Worm (Caenorhabditis elegans) whole organism, mixed stage, embryonic: ENCODE data around the gene btb-6.

Experiments
- bed-3 ChIP-seq: fragments of 200-800 bp; sonication (Bioruptor generic); optimal IDR thresholded peaks from 3 replicates; lab custom pipeline; 2018; ENCODE audit warnings: mild to moderate bottlenecking, missing genetic modification characterization, moderate library complexity, missing compliant biosample characterization
- blmp-1 ChIP-seq: fragments of 150-350 bp; optimal IDR thresholded peaks from 2 replicates; lab custom pipeline; 2014; ENCODE audit warnings: missing biosample characterization, missing genetic modification characterization
- ceh-43 ChIP-seq: fragments of 200-800 bp; sonication (Bioruptor generic); optimal IDR thresholded peaks from 2 replicates; lab custom pipeline; 2018; ENCODE audit warnings: mild to moderate bottlenecking, missing genetic modification characterization, moderate library complexity, missing compliant biosample characterization
- ceh-83 ChIP-seq: fragments of 200-800 bp; sonication (Bioruptor generic); optimal IDR thresholded peaks from 2 replicates; lab custom pipeline; 2018; ENCODE audit warnings: mild to moderate bottlenecking, missing genetic modification characterization, missing compliant biosample characterization
- cnd-1 ChIP-seq: fragments of 200-800 bp; sonication (Bioruptor generic); optimal IDR thresholded peaks from 2 replicates; lab custom pipeline; 2018; ENCODE audit warnings: mild to moderate bottlenecking, missing genetic modification characterization, missing compliant biosample characterization
- drap-1 ChIP-seq: fragments of 200-800 bp; sonication (Bioruptor generic); optimal IDR thresholded peaks from 3 replicates; lab custom pipeline; 2018; ENCODE audit warnings: mild to moderate bottlenecking, missing genetic modification characterization, missing compliant biosample characterization
- elt-1 ChIP-seq: sonication (generic microtip); optimal IDR thresholded peaks from 2 replicates; lab custom pipeline; 2017; ENCODE audit warnings: missing genetic modification characterization, mild to moderate bottlenecking, missing compliant biosample characterization, antibody characterized with exemption, moderate library complexity, borderline replicate concordance; ENCODE audit not compliant: insufficient read depth
- hlh-1 ChIP-seq: fragments of 150-350 bp; optimal IDR thresholded peaks from 2 replicates; lab custom pipeline; 2014; ENCODE audit warnings: missing biosample characterization, missing genetic modification reagents, missing genetic modification characterization
- lin-13 ChIP-seq: fragments of 150-350 bp; optimal IDR thresholded peaks from 2 replicates; lab custom pipeline; 2014; ENCODE audit warnings: missing biosample characterization, missing genetic modification characterization
- lin-32 ChIP-seq: fragments of 200-800 bp; sonication (Bioruptor generic); optimal IDR thresholded peaks from 2 replicates; lab custom pipeline; 2018; ENCODE audit warnings: mild to moderate bottlenecking, missing genetic modification characterization, missing compliant biosample characterization
- lsy-2 ChIP-seq: fragments of 150-350 bp; optimal IDR thresholded peaks from 2 replicates; lab custom pipeline; 2014; ENCODE audit warnings: missing biosample characterization, missing genetic modification characterization
- mab-5 ChIP-seq: fragments of 150-350 bp; optimal IDR thresholded peaks from 2 replicates; lab custom pipeline; 2014; ENCODE audit warnings: missing biosample characterization, missing genetic modification characterization
- mls-2 ChIP-seq: sonication (generic microtip); optimal IDR thresholded peaks from 2 replicates; lab custom pipeline; 2016; ENCODE audit warnings: mild to moderate bottlenecking, missing genetic modification characterization, moderate library complexity, missing compliant biosample characterization
- nhr-12 ChIP-seq: fragments of 150-350 bp; optimal IDR thresholded peaks from 2 replicates; lab custom pipeline; 2014; ENCODE audit warnings: missing biosample characterization, missing genetic modification characterization
- nhr-2 ChIP-seq: fragments of 150-350 bp; optimal IDR thresholded peaks from 2 replicates; lab custom pipeline; 2014; ENCODE audit warnings: missing biosample characterization, missing genetic modification characterization
- nhr-237 ChIP-seq: fragments of 150-350 bp; optimal IDR thresholded peaks from 2 replicates; lab custom pipeline; 2014; ENCODE audit warnings: missing biosample characterization, missing genetic modification characterization
- nhr-28 ChIP-seq: fragments of 150-350 bp; optimal IDR thresholded peaks from 2 replicates; lab custom pipeline; 2014; ENCODE audit warnings: missing biosample characterization, missing genetic modification characterization
- pha-4 ChIP-seq: fragments of 150-350 bp; optimal IDR thresholded peaks from 2 replicates; lab custom pipeline; 2018; ENCODE audit warnings: missing biosample characterization, missing genetic modification reagents, missing genetic modification characterization
- sem-2 ChIP-seq: fragments of 200-800 bp; sonication (Bioruptor generic); optimal IDR thresholded peaks from 2 replicates; lab custom pipeline; 2018; ENCODE audit warnings: mild to moderate bottlenecking, missing genetic modification characterization, missing compliant biosample characterization
- sptf-1 ChIP-seq: sonication (generic microtip); optimal IDR thresholded peaks from 2 replicates; lab custom pipeline; 2017; ENCODE audit warnings: mild to moderate bottlenecking, missing genetic modification characterization, moderate library complexity, missing compliant biosample characterization
- unc-120 ChIP-seq: sonication (generic microtip); optimal IDR thresholded peaks from 2 replicates; lab custom pipeline; 2017; ENCODE audit warnings: missing genetic modification characterization, missing compliant biosample characterization; ENCODE audit not compliant: poor library complexity, severe bottlenecking
- unc-39 ChIP-seq: fragments of 150-350 bp; optimal IDR thresholded peaks from 2 replicates; lab custom pipeline; 2014; ENCODE audit warnings: missing biosample characterization, missing genetic modification characterization
- unc-62 ChIP-seq: fragments of 150-350 bp; optimal IDR thresholded peaks from 2 replicates; lab custom pipeline; 2014; ENCODE audit warnings: missing biosample characterization, missing genetic modification reagents, missing genetic modification characterization
- zip-8 ChIP-seq: fragments of 150-350 bp; optimal IDR thresholded peaks from 2 replicates; lab custom pipeline; 2014; ENCODE audit warnings: missing biosample characterization, missing genetic modification characterization
- ztf-11 ChIP-seq: fragments of 150-350 bp; optimal IDR thresholded peaks from 2 replicates; lab custom pipeline; 2014; ENCODE audit warnings: missing biosample characterization, missing genetic modification characterization

btb-6 gene

DNA sequence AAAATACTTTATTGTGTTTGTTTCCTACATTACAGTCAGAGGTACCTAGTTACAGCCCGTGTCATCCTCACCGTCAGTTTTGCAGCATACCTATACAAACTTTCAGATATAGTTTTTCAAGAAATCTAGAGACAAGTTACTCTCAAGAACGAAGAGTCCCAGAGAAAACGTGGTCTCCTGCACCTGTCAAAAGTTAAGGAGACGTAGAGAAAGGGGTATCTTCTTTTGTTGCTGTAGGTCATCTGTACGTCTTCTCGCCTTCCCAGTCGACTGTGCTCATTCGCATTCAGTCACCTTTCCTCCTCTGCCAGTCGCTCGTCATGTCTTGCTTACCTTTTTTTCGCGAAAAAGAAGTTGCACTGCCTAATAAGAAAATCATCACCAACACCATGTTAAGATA, 46.5 kb downstream of the btb-6 start, which contains the start of gene F36H5.4:
TSS of gene F36H5.4 (plus strand) at position 301 of the 400 bp plus-strand sequence.
- TF ChIP-seq ceh-43: no peak
- no peak for TF ChIP-seq nhr-28 (tag; lab: Kevin White, UChicago)
- no peak for TF ChIP-seq lin-32 (GFP tag; lab: Kevin White, UChicago)
- no peak for TF ChIP-seq unc-62 (GFP tag; lab: Kevin White, UChicago)
- TF ChIP-seq zip-8 (tag; lab: Kevin White, UChicago): no peak
- no peak for TF ChIP-seq nhr-237
- TF ChIP-seq unc-120 (tag; lab: Kevin White, UChicago): no peak
- no peak for TF ChIP-seq bed-3 (GFP tag; lab: Kevin White, UChicago)
- no peak for TF ChIP-seq lin-13 (tag; lab: Kevin White, UChicago)

DNA sequence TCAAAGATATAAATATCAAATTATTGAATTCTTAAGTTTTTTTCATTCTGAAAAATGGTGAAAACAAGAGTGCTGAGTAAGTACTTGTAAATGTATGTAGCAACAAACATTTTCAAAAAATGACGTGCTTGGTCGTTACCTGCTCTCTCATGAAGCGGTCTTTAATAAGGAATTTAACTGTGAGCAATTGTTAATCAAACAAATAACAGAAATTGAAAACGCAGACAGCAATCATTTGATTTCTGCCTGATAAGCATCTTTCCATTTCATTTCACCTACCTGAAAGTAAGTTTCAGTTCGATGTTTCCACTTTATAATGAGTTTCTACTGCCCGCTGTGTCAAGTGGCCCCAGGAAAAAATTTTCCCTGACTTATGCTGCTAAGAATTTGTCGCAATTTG, 48.0 kb downstream of the btb-6 start, which contains the start of gene math-28:
TSS of gene math-28 (plus strand) at position 301 of the 400 bp plus-strand sequence.
- TF ChIP-seq nhr-2 (tag; lab: Kevin White, UChicago): no peak
- TF ChIP-seq ceh-83 (GFP tag; lab: Kevin White, UChicago): no peak
- no peak for TF ChIP-seq lin-13 (tag; lab: Kevin White, UChicago)
- no peak for TF ChIP-seq mab-5 (tag; lab: Kevin White, UChicago)
- TF ChIP-seq ztf-11 (tag; lab: Kevin White, UChicago): no peak
- no peak for TF ChIP-seq nhr-12 (tag; lab: Kevin White, UChicago)
- TF ChIP-seq blmp-1 (tag; lab: Kevin White, UChicago): no peak
- no peak for TF ChIP-seq cnd-1 (tag; lab: Kevin White, UChicago)
- no peak for TF ChIP-seq lsy-2 (tag; lab: Kevin White, UChicago)
- TF ChIP-seq unc-39: no peak
- TF ChIP-seq hlh-1: no peak
- TF ChIP-seq drap-1 (GFP tag; lab: Kevin White, UChicago): no peak
- no peak for TF ChIP-seq lin-32 (GFP tag; lab: Kevin White, UChicago)
- no peak for TF ChIP-seq sptf-1
- TF ChIP-seq mls-2: no peak
- TF ChIP-seq nhr-237: no peak
- TF ChIP-seq pha-4 (tag; lab: Kevin White, UChicago): no peak
- TF ChIP-seq unc-62 (GFP tag; lab: Kevin White, UChicago): no peak
- TF ChIP-seq sem-2 (GFP tag; lab: Kevin White, UChicago): no peak
- TF ChIP-seq elt-1 (tag; lab: Kevin White, UChicago): no peak
